Fruit fly (Drosophila melanogaster): ENCODE data around the gene mthl6.

The mthl6 gene

dm6 chr3L:7449097-7449496 is 36.7 kb upstream of the mthl6 start:
- no peak for TF ChIP-seq Myc (optimal IDR thresholded peaks at IDR 0.05)
- TF ChIP-seq dsf (GFP tag; optimal IDR thresholded peaks at IDR 0.05; ENCODE audit: borderline replicate concordance): no peak
- TF ChIP-seq psq (GFP tag; optimal IDR thresholded peaks at IDR 0.05): no peak
- TF ChIP-seq jim (GFP tag; optimal IDR thresholded peaks at IDR 0.05): no peak
- TF ChIP-seq OdsH (GFP tag; optimal IDR thresholded peaks at IDR 0.05): no peak
- no peak for TF ChIP-seq Abd-B (GFP tag; optimal IDR thresholded peaks at IDR 0.05)
- no peak for TF ChIP-seq foxo (GFP tag; optimal IDR thresholded peaks at IDR 0.05)
- TF ChIP-seq usp (GFP tag; optimal IDR thresholded peaks at IDR 0.05): no peak
- no peak for TF ChIP-seq sv (GFP tag; optimal IDR thresholded peaks at IDR 0.05)
- TF ChIP-seq dmrt93B (GFP tag; optimal IDR thresholded peaks at IDR 0.05): no peak
- TF ChIP-seq Hnf4 (GFP tag; optimal IDR thresholded peaks at IDR 0.05): no peak
- TF ChIP-seq fru (GFP tag; optimal IDR thresholded peaks at IDR 0.05): no peak
- TF ChIP-seq Dif (GFP tag; optimal IDR thresholded peaks at IDR 0.05; ENCODE audit: partially characterized antibody): no peak
- no peak for TF ChIP-seq Dfd (GFP tag; optimal IDR thresholded peaks at IDR 0.05)
- TF ChIP-seq GATAd (GFP tag; optimal IDR thresholded peaks at IDR 0.05): no peak

- TF ChIP-seq GATAd (GFP tag; optimal IDR thresholded peaks at IDR 0.05): no peak
- TF ChIP-seq N (GFP tag; optimal IDR thresholded peaks at IDR 0.05): no peak
- TF ChIP-seq Jra (GFP tag; optimal IDR thresholded peaks at IDR 0.05): no peak
- TF ChIP-seq ey (GFP tag; optimal IDR thresholded peaks at IDR 0.05): no peak
- no peak for TF ChIP-seq tai (GFP tag; optimal IDR thresholded peaks at IDR 0.05)
- no peak for TF ChIP-seq sv (GFP tag; optimal IDR thresholded peaks at IDR 0.05)
- TF ChIP-seq Hr78 (GFP tag; optimal IDR thresholded peaks at IDR 0.05): no peak
- TF ChIP-seq Rel (GFP tag; optimal IDR thresholded peaks at IDR 0.05): no peak
- TF ChIP-seq Rel (tag; optimal IDR thresholded peaks at IDR 0.05): no peak
- TF ChIP-seq br (GFP tag; optimal IDR thresholded peaks at IDR 0.05): no peak
- TF ChIP-seq dl (GFP tag; optimal IDR thresholded peaks at IDR 0.05; ENCODE audit: insufficient read depth in 1 of 2, partially characterized antibody in 2 of 2): no peak
- TF ChIP-seq dmrt93B (GFP tag; optimal IDR thresholded peaks at IDR 0.05): no peak
- TF ChIP-seq Sp1 (GFP tag; optimal IDR thresholded peaks at IDR 0.05): no peak
- no peak for TF ChIP-seq lola (GFP tag; optimal IDR thresholded peaks at IDR 0.05)
- TF ChIP-seq OdsH (GFP tag; optimal IDR thresholded peaks at IDR 0.05): no peak
- no peak for TF ChIP-seq CG9705 (GFP tag; optimal IDR thresholded peaks at IDR 0.05)
- no peak for TF ChIP-seq sage (GFP tag; optimal IDR thresholded peaks at IDR 0.05)
These were observed 35.2 kb upstream of the mthl6 start, which contains the start of gene CG33278 for dm6 chr3L:7450553-7450952. CG33278 (plus strand) TSS chr3L:7450853.

dm6 chr3L:7455849-7456248 is 29.9 kb upstream of the mthl6 start, which contains the start of gene ppk26:
ppk26 (plus strand) TSS chr3L:7456149.
- no peak for TF ChIP-seq CG9705 (GFP tag; optimal IDR thresholded peaks at IDR 0.05)
- TF ChIP-seq Sp1 (GFP tag; optimal IDR thresholded peaks at IDR 0.05): no peak
- TF ChIP-seq lola (GFP tag; optimal IDR thresholded peaks at IDR 0.05): no peak
- no peak for TF ChIP-seq CG32264 (GFP tag; optimal IDR thresholded peaks at IDR 0.05)
- no peak for TF ChIP-seq rgr (GFP tag; optimal IDR thresholded peaks at IDR 0.05)

- TF ChIP-seq sv (GFP tag; optimal IDR thresholded peaks at IDR 0.05) (no peak), dl (GFP tag; optimal IDR thresholded peaks at IDR 0.05; ENCODE audit: insufficient read depth in 1 of 2, partially characterized antibody in 2 of 2) (no peak), brk (GFP tag; optimal IDR thresholded peaks at IDR 0.05) (no peak), h (GFP tag; optimal IDR thresholded peaks at IDR 0.05) (no peak), Sp1 (GFP tag; optimal IDR thresholded peaks at IDR 0.05) (no peak), CG32264 (GFP tag; optimal IDR thresholded peaks at IDR 0.05) (no peak), dmrt93B (GFP tag; optimal IDR thresholded peaks at IDR 0.05) (no peak), Mio (GFP tag; optimal IDR thresholded peaks at IDR 0.05) (no peak), woc (GFP tag; optimal IDR thresholded peaks at IDR 0.05) (no peak), Myc (optimal IDR thresholded peaks at IDR 0.05) (no peak), ey (GFP tag; optimal IDR thresholded peaks at IDR 0.05) (no peak)
These were observed 20.6 kb upstream of the mthl6 start, which contains the start of the genes CG42660, CG42661 and Tsp66A for dm6 chr3L:7465209-7465608. CG42660 (plus strand) TSS chr3L:7465509. CG42661 (plus strand) TSS chr3L:7465509. Tsp66A (plus strand) TSS chr3L:7465509.

- no peak for TF ChIP-seq N (GFP tag; optimal IDR thresholded peaks at IDR 0.05)
- TF ChIP-seq Hr83 (GFP tag; optimal IDR thresholded peaks at IDR 0.05; ENCODE audit: poor library complexity, severe bottlenecking): no peak
- TF ChIP-seq Rel (GFP tag; optimal IDR thresholded peaks at IDR 0.05): no peak
- no peak for TF ChIP-seq Rel (tag; optimal IDR thresholded peaks at IDR 0.05)
- no peak for TF ChIP-seq GATAd (GFP tag; optimal IDR thresholded peaks at IDR 0.05)
- TF ChIP-seq Myc (optimal IDR thresholded peaks at IDR 0.05): no peak
- TF ChIP-seq foxo (GFP tag; optimal IDR thresholded peaks at IDR 0.05): no peak
These were observed 15.6 kb upstream of the mthl6 start, which contains the start of gene CG8543 for dm6 chr3L:7470202-7470601. CG8543 (minus strand) TSS chr3L:7470302.
